Fruit fly (Drosophila melanogaster): ENCODE results near the gene AP-2sigma.

AP-2sigma gene

dm6 chr3R:21289071-21289613 lies 19.3 kb upstream of the AP-2sigma start (continued):
- no peak for TF ChIP-seq bab2 (GFP tag; optimal IDR thresholded peaks at IDR 0.05)
- TF ChIP-seq fu2 (GFP tag; optimal IDR thresholded peaks at IDR 0.05): no peak
- no peak for TF ChIP-seq CG7987 (GFP tag; optimal IDR thresholded peaks at IDR 0.05)
- TF ChIP-seq bcd (GFP tag; optimal IDR thresholded peaks at IDR 0.05): no peak
- TF ChIP-seq ttk (GFP tag; IDR thresholded peaks at IDR 0.05): no peak
- TF ChIP-seq CG14860 (GFP tag; IDR thresholded peaks at IDR 0.05; ENCODE audit: partially characterized antibody): no peak
- no peak for TF ChIP-seq ftz-f1 (GFP tag; optimal IDR thresholded peaks at IDR 0.05)
- TF ChIP-seq CG31441 (GFP tag; IDR thresholded peaks at IDR 0.05): no peak
- no peak for TF ChIP-seq luna (GFP tag; optimal IDR thresholded peaks at IDR 0.05)
- TF ChIP-seq chinmo (GFP tag; IDR thresholded peaks at IDR 0.05; ENCODE audit: partially characterized antibody): peak; percentile 80; the same call in 1 of the 4 replicates
- no peak for TF ChIP-seq Gsc (GFP tag; IDR thresholded peaks at IDR 0.05)
- no peak for TF ChIP-seq Sin3A (optimal IDR thresholded peaks at IDR 0.05)
- TF ChIP-seq sens (GFP tag): no peak
- no peak for TF ChIP-seq Dll (GFP tag; IDR thresholded peaks at IDR 0.05; ENCODE audit: partially characterized antibody)
- 0 out of 2 replicates have a peak, but pooled peaks have one; percentile 19 for TF ChIP-seq unc-4 (GFP tag; IDR thresholded peaks at IDR 0.05; ENCODE audit: partially characterized antibody)
- no peak for TF ChIP-seq maf-S (GFP tag; optimal IDR thresholded peaks at IDR 0.05)
- TF ChIP-seq peb (GFP tag; IDR thresholded peaks at IDR 0.05): no peak
- no peak for TF ChIP-seq CG16815 (GFP tag; optimal IDR thresholded peaks at IDR 0.05)
- no peak for TF ChIP-seq CG6854 (GFP tag; optimal IDR thresholded peaks at IDR 0.05)
- no peak for TF ChIP-seq corto (GFP tag; optimal IDR thresholded peaks at IDR 0.05)
- TF ChIP-seq dpn (GFP tag; optimal IDR thresholded peaks at IDR 0.05): no peak
- TF ChIP-seq ro (GFP tag; IDR thresholded peaks at IDR 0.05): no peak
- peak; percentile 67 for TF ChIP-seq nerfin-1 (tag; optimal IDR thresholded peaks at IDR 0.05)
- peak; percentile 84 for TF ChIP-seq ewg (GFP tag; optimal IDR thresholded peaks at IDR 0.05)
- no peak for TF ChIP-seq Poxn (GFP tag; IDR thresholded peaks at IDR 0.05)
- 0 out of 2 replicates have a peak, but pooled peaks have one; percentile 24 for TF ChIP-seq crol (GFP tag; IDR thresholded peaks at IDR 0.05)
- no peak for TF ChIP-seq sim (GFP tag; IDR thresholded peaks at IDR 0.05)
- TF ChIP-seq sima (GFP tag; optimal IDR thresholded peaks at IDR 0.05): no peak
- no peak for TF ChIP-seq crc (GFP tag; optimal IDR thresholded peaks at IDR 0.05)
- no peak for TF ChIP-seq CG15011 (GFP tag; optimal IDR thresholded peaks at IDR 0.05)
- TF ChIP-seq CG12769 (tag; optimal IDR thresholded peaks at IDR 0.05): no peak
- TF ChIP-seq cg (GFP tag; optimal IDR thresholded peaks at IDR 0.05): peak; percentile 52
- TF ChIP-seq her (GFP tag; optimal IDR thresholded peaks at IDR 0.05): no peak
- TF ChIP-seq lbe (GFP tag; optimal IDR thresholded peaks at IDR 0.05): no peak
- TF ChIP-seq CG13424 (tag; optimal IDR thresholded peaks at IDR 0.05): no peak
- TF ChIP-seq z (GFP tag; IDR thresholded peaks at IDR 0.05): 0 out of 3 replicates have a peak, but pooled peaks have one; percentile 50
- no peak for TF ChIP-seq fd3F (GFP tag; optimal IDR thresholded peaks at IDR 0.05)
- TF ChIP-seq CG34422 (GFP tag; IDR thresholded peaks at IDR 0.05): 0 out of 3 replicates have a peak, but pooled peaks have one; percentile 19
- TF ChIP-seq CG1792 (GFP tag; optimal IDR thresholded peaks at IDR 0.05): no peak
- no peak for TF ChIP-seq CG1024 (GFP tag; IDR thresholded peaks at IDR 0.05)
- TF ChIP-seq en (GFP tag; optimal IDR thresholded peaks at IDR 0.05): no peak
- no peak for TF ChIP-seq CG33213 (GFP tag; optimal IDR thresholded peaks at IDR 0.05)
- no peak for TF ChIP-seq nmo (GFP tag; optimal IDR thresholded peaks at IDR 0.05)
- no peak for TF ChIP-seq CG11093 (GFP tag; IDR thresholded peaks at IDR 0.05)
- TF ChIP-seq shn (GFP tag; optimal IDR thresholded peaks at IDR 0.05): no peak
- TF ChIP-seq sd (tag; optimal IDR thresholded peaks at IDR 0.05): no peak
- TF ChIP-seq CG17385 (GFP tag; optimal IDR thresholded peaks at IDR 0.05): no peak
- TF ChIP-seq CG9932 (GFP tag; IDR thresholded peaks at IDR 0.05): no peak
- no peak for TF ChIP-seq sqz (GFP tag; optimal IDR thresholded peaks at IDR 0.05)
- TF ChIP-seq Bteb2 (GFP tag; optimal IDR thresholded peaks at IDR 0.05): no peak
- no peak for TF ChIP-seq hkb (optimal IDR thresholded peaks at IDR 0.05)
- TF ChIP-seq hkb (GFP tag; IDR thresholded peaks at IDR 0.05): peak; percentile 42; the same call in 1 of the 2 replicates
